Fruit fly (Drosophila melanogaster) whole organism, embryonic: ENCODE measurements around the gene CG13842.

Source experiments
- Aef1 ChIP-seq: fragments of 200-800 bp; sonication (Bioruptor generic); IDR thresholded peaks from 3 replicates; pipeline ENCODE4 v1.3.6; 2022; ENCODE audit warnings: missing biosample characterization, missing genetic modification characterization
- BtbVII ChIP-seq: fragments of 200-800 bp; sonication (Bioruptor generic); optimal IDR thresholded peaks from 3 replicates; lab custom pipeline; 2017; ENCODE audit warnings: missing biosample characterization, mild to moderate bottlenecking, missing genetic modification characterization
- CG10147 ChIP-seq: fragments of 200-800 bp; sonication (Bioruptor generic); optimal IDR thresholded peaks from 2 replicates; lab custom pipeline; 2019; ENCODE audit warnings: missing biosample characterization, mild to moderate bottlenecking, missing genetic modification characterization, moderate library complexity
- CG11696 ChIP-seq: fragments of 200-800 bp; sonication (Bioruptor generic); IDR thresholded peaks from 2 replicates; pipeline ENCODE4 v1.3.6; 2022; ENCODE audit warnings: missing biosample characterization, missing genetic modification characterization
- CG12744 ChIP-seq: fragments of 200-800 bp; sonication (Bioruptor generic); optimal IDR thresholded peaks from 2 replicates; lab custom pipeline; 2016; ENCODE audit warnings: missing biosample characterization, missing genetic modification characterization
- CG1647 ChIP-seq: fragments of 200-800 bp; sonication (Bioruptor generic); optimal IDR thresholded peaks from 3 replicates; lab custom pipeline; 2016; ENCODE audit warnings: missing biosample characterization, missing genetic modification characterization
- CG17328 ChIP-seq: fragments of 200-800 bp; sonication (Bioruptor generic); IDR thresholded peaks from 2 replicates; pipeline ENCODE4 v1.3.6; 2022; ENCODE audit warnings: missing biosample characterization, missing genetic modification characterization
- CG17385 ChIP-seq: fragments of 200-800 bp; sonication (Bioruptor generic); optimal IDR thresholded peaks from 3 replicates; lab custom pipeline; 2018; ENCODE audit warnings: missing biosample characterization, mild to moderate bottlenecking, missing genetic modification characterization
- CG18011 ChIP-seq: fragments of 200-800 bp; sonication (Bioruptor generic); optimal IDR thresholded peaks from 2 replicates; lab custom pipeline; 2017; ENCODE audit warnings: missing biosample characterization, missing genetic modification characterization, mild to moderate bottlenecking, moderate library complexity, missing genotype
- CG18764 ChIP-seq: fragments of 200-800 bp; sonication (Bioruptor generic); optimal IDR thresholded peaks from 3 replicates; lab custom pipeline; 2016; ENCODE audit warnings: missing biosample characterization, missing genetic modification characterization
- CG31388 ChIP-seq: fragments of 200-800 bp; sonication (Bioruptor generic); optimal IDR thresholded peaks from 2 replicates; lab custom pipeline; 2016; ENCODE audit warnings: missing biosample characterization, missing genetic modification characterization
- CG3163 ChIP-seq: fragments of 200-800 bp; sonication (Bioruptor generic); optimal IDR thresholded peaks from 3 replicates; lab custom pipeline; 2016; ENCODE audit warnings: missing biosample characterization, missing genetic modification characterization
- CG42726 ChIP-seq: fragments of 200-800 bp; sonication (Bioruptor generic); IDR thresholded peaks from 2 replicates; pipeline ENCODE4 v1.3.6; 2022; ENCODE audit warnings: missing biosample characterization, missing genetic modification characterization; ENCODE audit not compliant: partially characterized antibody
- CG4282 ChIP-seq: fragments of 200-800 bp; sonication (Bioruptor generic); optimal IDR thresholded peaks from 2 replicates; lab custom pipeline; 2016; ENCODE audit warnings: missing biosample characterization, missing genetic modification characterization
- CG4820 ChIP-seq: fragments of 200-800 bp; sonication (Bioruptor generic); optimal IDR thresholded peaks from 3 replicates; lab custom pipeline; 2016; ENCODE audit warnings: missing biosample characterization, missing genetic modification characterization
- CG8478 ChIP-seq: fragments of >200 bp; optimal IDR thresholded peaks from 2 replicates; lab custom pipeline; 2018
- CG8765 ChIP-seq: fragments of 200-800 bp; sonication (Bioruptor generic); IDR thresholded peaks from 2 replicates; pipeline ENCODE4 v1.3.6; 2022; ENCODE audit warnings: missing biosample characterization, missing genetic modification characterization
- CG9797 ChIP-seq: fragments of 200-800 bp; sonication (Bioruptor generic); optimal IDR thresholded peaks from 3 replicates; lab custom pipeline; 2018; ENCODE audit warnings: missing biosample characterization, mild to moderate bottlenecking, missing genetic modification characterization
- CG9817 ChIP-seq: fragments of 200-800 bp; sonication (Bioruptor generic); optimal IDR thresholded peaks from 2 replicates; lab custom pipeline; 2018; ENCODE audit warnings: missing biosample characterization, mild to moderate bottlenecking, missing genetic modification characterization, moderate library complexity
- Dip2 ChIP-seq: fragments of 200-800 bp; sonication (Bioruptor generic); IDR thresholded peaks from 2 replicates; pipeline ENCODE4 v1.3.6; 2022; ENCODE audit warnings: missing biosample characterization, missing genetic modification characterization
- Doc3 ChIP-seq: fragments of 200-800 bp; sonication (Bioruptor generic); IDR thresholded peaks from 3 replicates; pipeline ENCODE4 v1.3.6; 2022; ENCODE audit warnings: missing biosample characterization, missing genetic modification characterization; ENCODE audit not compliant: partially characterized antibody
- E2f1 ChIP-seq: fragments of 200-800 bp; sonication (Bioruptor generic); IDR thresholded peaks from 2 replicates; pipeline ENCODE4 v1.3.6; 2022; ENCODE audit warnings: missing biosample characterization, missing genetic modification characterization
- E2f2 ChIP-seq: fragments of 200-800 bp; sonication (Bioruptor generic); IDR thresholded peaks from 2 replicates; pipeline ENCODE4 v1.3.6; 2022; ENCODE audit warnings: missing biosample characterization, missing genetic modification characterization
- HLH3B ChIP-seq: fragments of 200-800 bp; sonication (Bioruptor generic); IDR thresholded peaks from 2 replicates; pipeline ENCODE4 v1.3.6; 2022; ENCODE audit warnings: missing biosample characterization, missing genetic modification characterization
- HLH54F ChIP-seq: fragments of 200-800 bp; sonication (Bioruptor generic); optimal IDR thresholded peaks from 3 replicates; lab custom pipeline; 2016; ENCODE audit warnings: missing biosample characterization, missing genetic modification characterization
- Oli ChIP-seq: fragments of 200-800 bp; sonication (Bioruptor generic); optimal IDR thresholded peaks from 2 replicates; lab custom pipeline; 2018; ENCODE audit warnings: missing biosample characterization, mild to moderate bottlenecking, missing genetic modification characterization, moderate library complexity
- Pdp1 ChIP-seq, 2 experiments: fragments of 200-800 bp; sonication (Bioruptor generic); optimal IDR thresholded peaks; 3 replicates each; lab custom pipeline; 2016; ENCODE audit warnings: missing biosample characterization in 2 of 2, missing genetic modification characterization in 2 of 2, mild to moderate bottlenecking in 1 of 2, moderate library complexity in 1 of 2
- Poxn ChIP-seq: fragments of 200-800 bp; sonication (Bioruptor generic); IDR thresholded peaks from 2 replicates; pipeline ENCODE4 v1.3.6; 2022; ENCODE audit warnings: missing biosample characterization, missing genetic modification characterization
- Sry-β ChIP-seq: fragments of 200-800 bp; sonication (Bioruptor generic); optimal IDR thresholded peaks from 2 replicates; lab custom pipeline; 2018; ENCODE audit warnings: missing biosample characterization, mild to moderate bottlenecking, missing genetic modification characterization, moderate library complexity
- TFAM ChIP-seq: fragments of 200-800 bp; sonication (Bioruptor generic); optimal IDR thresholded peaks from 2 replicates; lab custom pipeline; 2017; ENCODE audit warnings: missing biosample characterization, missing genetic modification characterization, inconsistent platforms
- al ChIP-seq: fragments of 200-800 bp; sonication (Bioruptor generic); IDR thresholded peaks from 2 replicates; pipeline ENCODE4 v1.3.6; 2022; ENCODE audit warnings: missing biosample characterization, missing genetic modification characterization
- ap ChIP-seq: fragments of 200-800 bp; sonication (Bioruptor generic); IDR thresholded peaks from 2 replicates; pipeline ENCODE4 v1.3.6; 2022; ENCODE audit warnings: missing biosample characterization, missing genetic modification characterization
- chinmo ChIP-seq: fragments of 200-800 bp; sonication (Bioruptor generic); IDR thresholded peaks from 4 replicates; pipeline ENCODE4 v1.3.6; 2022; ENCODE audit warnings: missing biosample characterization, missing genetic modification characterization; ENCODE audit not compliant: partially characterized antibody
- ci ChIP-seq: fragments of 200-800 bp; sonication (Bioruptor generic); IDR thresholded peaks from 3 replicates; pipeline ENCODE4 v1.3.6; 2022; ENCODE audit warnings: missing biosample characterization, missing genetic modification characterization
- crp ChIP-seq, 2 experiments: fragments of 200-800 bp; sonication (Bioruptor generic); optimal IDR thresholded peaks; 2 replicates in 1 of 2; 3 replicates in 1 of 2; lab custom pipeline; 2017; ENCODE audit warnings: missing biosample characterization in 2 of 2, missing genetic modification characterization in 2 of 2, mild to moderate bottlenecking in 1 of 2, moderate library complexity in 1 of 2
- danr ChIP-seq: fragments of 200-800 bp; sonication (Bioruptor generic); IDR thresholded peaks from 2 replicates; pipeline ENCODE4 v1.3.6; 2022; ENCODE audit warnings: missing biosample characterization, missing genetic modification characterization
- dpn ChIP-seq, 2 experiments: fragments of 200-800 bp; sonication (Bioruptor generic); optimal IDR thresholded peaks; 3 replicates each; lab custom pipeline; 2016; ENCODE audit warnings: missing biosample characterization in 2 of 2, missing genetic modification characterization in 2 of 2
- fru ChIP-seq: fragments of >200 bp; optimal IDR thresholded peaks from 2 replicates; lab custom pipeline; 2017
- gce ChIP-seq: fragments of 200-800 bp; sonication (Bioruptor generic); IDR thresholded peaks from 3 replicates; pipeline ENCODE4 v1.3.6; 2022; ENCODE audit warnings: missing biosample characterization, missing genetic modification characterization
- gfzf ChIP-seq: fragments of 200-800 bp; sonication (Bioruptor generic); optimal IDR thresholded peaks from 2 replicates; lab custom pipeline; 2016; ENCODE audit warnings: missing biosample characterization, mild to moderate bottlenecking, missing genetic modification characterization, moderate library complexity
- grau ChIP-seq: fragments of 200-800 bp; optimal IDR thresholded peaks from 3 replicates; lab custom pipeline; 2019; ENCODE audit warnings: missing biosample characterization, mild to moderate bottlenecking, missing genetic modification characterization, moderate library complexity
- jigr1 ChIP-seq: fragments of 200-800 bp; sonication (Bioruptor generic); IDR thresholded peaks from 3 replicates; pipeline ENCODE4 v1.3.6; 2022; ENCODE audit warnings: missing biosample characterization, missing genetic modification characterization
- nau ChIP-seq: fragments of 200-800 bp; sonication (Bioruptor generic); optimal IDR thresholded peaks from 3 replicates; lab custom pipeline; 2017; ENCODE audit warnings: missing biosample characterization, mild to moderate bottlenecking, missing genetic modification characterization, missing genetic modification reagents
- nerfin-2 ChIP-seq: fragments of 200-800 bp; sonication (Bioruptor generic); IDR thresholded peaks from 2 replicates; pipeline ENCODE4 v1.3.6; 2022; ENCODE audit warnings: missing biosample characterization, missing genetic modification characterization; ENCODE audit not compliant: partially characterized antibody
- scrt ChIP-seq: fragments of 200-800 bp; sonication (Bioruptor generic); optimal IDR thresholded peaks from 2 replicates; lab custom pipeline; 2018; ENCODE audit warnings: missing biosample characterization, mild to moderate bottlenecking, missing genetic modification characterization, moderate library complexity
- sqz ChIP-seq: fragments of 200-800 bp; sonication (Bioruptor generic); optimal IDR thresholded peaks from 3 replicates; lab custom pipeline; 2018; ENCODE audit warnings: missing biosample characterization, mild to moderate bottlenecking, missing genetic modification characterization
- stwl ChIP-seq: fragments of 200-800 bp; sonication (Bioruptor generic); optimal IDR thresholded peaks from 3 replicates; lab custom pipeline; 2018; ENCODE audit warnings: missing biosample characterization, mild to moderate bottlenecking, missing genetic modification characterization, moderate library complexity
- tll ChIP-seq, 2 experiments: fragments of 200-800 bp in 1 of 2; fragments of >200 bp in 1 of 2; sonication (Bioruptor generic) in 1 of 2; optimal IDR thresholded peaks; 2 replicates each; lab custom pipeline; 2017 to 2019; ENCODE audit warnings: missing biosample characterization in 2 of 2, missing genetic modification characterization in 2 of 2, mild to moderate bottlenecking in 1 of 2, moderate library complexity in 1 of 2
- tna ChIP-seq: fragments of 200-800 bp; sonication (Bioruptor generic); IDR thresholded peaks from 2 replicates; pipeline ENCODE4 v1.3.6; 2022; ENCODE audit warnings: missing biosample characterization, missing genetic modification characterization; ENCODE audit not compliant: partially characterized antibody
- trem ChIP-seq: fragments of 200-800 bp; optimal IDR thresholded peaks from 3 replicates; lab custom pipeline; 2019; ENCODE audit warnings: missing biosample characterization, mild to moderate bottlenecking, missing genetic modification characterization, moderate library complexity
- ttk ChIP-seq: fragments of 200-800 bp; sonication (Bioruptor generic); IDR thresholded peaks from 2 replicates; pipeline ENCODE4 v2.1.2; 2022; ENCODE audit warnings: missing biosample characterization, missing genetic modification characterization
- vvl ChIP-seq: fragments of 200-800 bp; sonication (Bioruptor generic); IDR thresholded peaks from 2 replicates; pipeline ENCODE4 v1.3.6; 2022; ENCODE audit warnings: missing biosample characterization, missing genetic modification characterization
- wor ChIP-seq: fragments of 200-800 bp; sonication (Bioruptor generic); IDR thresholded peaks from 2 replicates; pipeline ENCODE4 v1.3.6; 2022; ENCODE audit warnings: missing biosample characterization, missing genetic modification characterization

Gene CG13842

DNA sequence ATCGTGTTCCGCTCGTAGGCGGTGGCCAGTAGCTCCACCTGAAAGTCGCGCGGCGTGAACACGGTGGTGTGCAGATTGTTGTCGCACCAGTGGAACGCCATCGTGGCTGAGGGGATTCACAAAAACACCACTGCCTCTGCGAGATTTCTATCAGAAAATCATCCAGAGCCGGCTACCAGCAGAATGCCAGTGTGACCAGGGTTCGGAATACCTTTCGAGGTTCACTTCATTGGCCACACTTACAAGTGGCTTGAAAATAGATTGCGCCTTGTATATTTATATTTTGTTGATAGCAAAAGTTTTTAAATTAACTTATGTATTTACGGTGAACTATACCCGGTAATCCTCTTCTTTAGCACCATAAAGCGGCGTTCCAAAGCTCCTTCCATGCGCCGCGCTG, 33.9 kb upstream of the CG13842 start, which contains the start of the genes Dcr-1 and CG6985 (continued):
- no peak for TF ChIP-seq Sry-β (GFP tag; lab: Kevin White, UChicago)
- no peak for TF ChIP-seq HLH54F
- no peak for TF ChIP-seq CG1647 (GFP tag; lab: Kevin White, UChicago)
- no peak for TF ChIP-seq BtbVII
- TF ChIP-seq ttk: no peak
- TF ChIP-seq ci (GFP tag; lab: Robert Waterston, UW): no peak
- peak; percentile 43 for TF ChIP-seq CG9797 (GFP tag; lab: Kevin White, UChicago)
- no peak for TF ChIP-seq Doc3 (GFP tag; lab: Robert Waterston, UW)
- TF ChIP-seq stwl (tag; lab: Kevin White, UChicago): peak; percentile 40
- TF ChIP-seq tll (GFP tag; optimal IDR thresholded peaks at IDR 0.05; lab: Kevin White, UChicago): no peak
- no peak for TF ChIP-seq CG8765 (GFP tag; lab: Robert Waterston, UW)
- no peak for TF ChIP-seq CG11696
- TF ChIP-seq dpn (GFP tag; optimal IDR thresholded peaks at IDR 0.05; lab: Kevin White, UChicago): no peak
- TF ChIP-seq CG3163 (GFP tag; lab: Kevin White, UChicago): no peak
- no peak for TF ChIP-seq gce (GFP tag; lab: Robert Waterston, UW)
- no peak for TF ChIP-seq Poxn (GFP tag; lab: Robert Waterston, UW)
- TF ChIP-seq grau (tag; lab: Kevin White, UChicago): no peak
- no peak for TF ChIP-seq sqz (GFP tag; lab: Kevin White, UChicago)
- no peak for TF ChIP-seq CG31388 (GFP tag; lab: Kevin White, UChicago)
- no peak for TF ChIP-seq trem
- no peak for TF ChIP-seq TFAM
- no peak for TF ChIP-seq ap
- no peak for TF ChIP-seq vvl
- no peak for TF ChIP-seq CG18011
- TF ChIP-seq Aef1 (GFP tag; lab: Robert Waterston, UW): no peak
- no peak for TF ChIP-seq CG4282 (GFP tag; lab: Kevin White, UChicago)
- no peak for TF ChIP-seq chinmo (GFP tag; lab: Robert Waterston, UW)
- TF ChIP-seq CG10147: no peak
- TF ChIP-seq tna (GFP tag; lab: Robert Waterston, UW): no peak
- TF ChIP-seq gfzf (GFP tag; lab: Kevin White, UChicago): peak; percentile 69
- TF ChIP-seq CG12744 (GFP tag; lab: Kevin White, UChicago): no peak
- TF ChIP-seq CG42726 (GFP tag; lab: Robert Waterston, UW): no peak
- TF ChIP-seq CG4820 (GFP tag; lab: Kevin White, UChicago): no peak
- no peak for TF ChIP-seq CG17328
- peak; percentile 81 for TF ChIP-seq E2f2 (GFP tag; lab: Robert Waterston, UW)
- TF ChIP-seq jigr1 (GFP tag; lab: Robert Waterston, UW): no peak
- TF ChIP-seq E2f1 (GFP tag; lab: Robert Waterston, UW): no peak
- TF ChIP-seq Oli (tag; lab: Kevin White, UChicago): no peak
- TF ChIP-seq crp (GFP tag; optimal IDR thresholded peaks at IDR 0.05; lab: Kevin White, UChicago): no peak
- TF ChIP-seq wor (GFP tag; lab: Robert Waterston, UW): no peak
- no peak for TF ChIP-seq nerfin-2 (GFP tag; lab: Robert Waterston, UW)
- TF ChIP-seq Pdp1 (GFP tag; optimal IDR thresholded peaks at IDR 0.05; lab: Kevin White, UChicago): no peak
- no peak for TF ChIP-seq CG9817
- TF ChIP-seq danr (GFP tag; lab: Robert Waterston, UW): no peak
- no peak for TF ChIP-seq nau (GFP tag; lab: Kevin White, UChicago)
- TF ChIP-seq Dip2 (GFP tag; lab: Robert Waterston, UW): no peak
- TF ChIP-seq al (GFP tag; lab: Robert Waterston, UW): no peak
- no peak for TF ChIP-seq CG8478 (lab: Kevin White, UChicago)
- TF ChIP-seq fru (lab: Kevin White, UChicago): no peak
- TF ChIP-seq scrt (GFP tag; lab: Kevin White, UChicago): no peak
- no peak for TF ChIP-seq CG17385 (GFP tag; lab: Kevin White, UChicago)
- TF ChIP-seq CG18764 (GFP tag; lab: Kevin White, UChicago): no peak
- TF ChIP-seq HLH3B: no peak
